Fruit fly (Drosophila melanogaster) whole organism, embryonic: ENCODE data around the gene RabX5.
A peak's percentile ranks its signal among the peaks of the same experiment; 100 is the strongest.

Experiments
- CG10209 ChIP-seq: fragments of 200-800 bp; sonication (Bioruptor generic); optimal IDR thresholded peaks from 3 replicates; lab custom pipeline; 2017; ENCODE audit warnings: missing biosample characterization, mild to moderate bottlenecking, missing genetic modification characterization, missing genetic modification reagents
- CG11560 ChIP-seq: fragments of 200-800 bp; sonication (Bioruptor generic); IDR thresholded peaks from 3 replicates; pipeline ENCODE4 v1.3.6; 2022; ENCODE audit warnings: missing biosample characterization, missing genetic modification characterization
- CG13123 ChIP-seq: fragments of 200-800 bp; sonication (Bioruptor generic); optimal IDR thresholded peaks from 2 replicates; lab custom pipeline; 2016; ENCODE audit warnings: missing biosample characterization, missing genetic modification characterization
- CG13424 ChIP-seq: fragments of 200-800 bp; sonication (Bioruptor generic); optimal IDR thresholded peaks from 2 replicates; lab custom pipeline; 2019; ENCODE audit warnings: missing biosample characterization, mild to moderate bottlenecking, missing genetic modification characterization, moderate library complexity
- CG14050 ChIP-seq: fragments of 200-800 bp; sonication (Bioruptor generic); IDR thresholded peaks from 3 replicates; pipeline ENCODE4 v1.3.6; 2022; ENCODE audit warnings: missing biosample characterization, missing genetic modification characterization
- CG14860 ChIP-seq: fragments of 200-800 bp; sonication (Bioruptor generic); IDR thresholded peaks from 3 replicates; pipeline ENCODE4 v1.3.6; 2022; ENCODE audit warnings: missing biosample characterization, missing genetic modification characterization; ENCODE audit not compliant: partially characterized antibody
- CG1647 ChIP-seq: fragments of 200-800 bp; sonication (Bioruptor generic); optimal IDR thresholded peaks from 3 replicates; lab custom pipeline; 2016; ENCODE audit warnings: missing biosample characterization, missing genetic modification characterization
- CG18599 ChIP-seq: fragments of 200-800 bp; sonication (Bioruptor generic); optimal IDR thresholded peaks from 3 replicates; lab custom pipeline; 2017; ENCODE audit warnings: missing biosample characterization, missing genetic modification characterization, mild to moderate bottlenecking, moderate library complexity, missing genetic modification reagents
- CG2202 ChIP-seq: fragments of 200-800 bp; sonication (Bioruptor generic); optimal IDR thresholded peaks from 2 replicates; lab custom pipeline; 2018; ENCODE audit warnings: missing biosample characterization, mild to moderate bottlenecking, missing genetic modification characterization
- CG30020 ChIP-seq: fragments of 200-800 bp; optimal IDR thresholded peaks from 2 replicates; lab custom pipeline; 2019; ENCODE audit warnings: missing biosample characterization, mild to moderate bottlenecking, missing genetic modification characterization, moderate library complexity
- CG3847 ChIP-seq: fragments of 200-800 bp; sonication (Bioruptor generic); IDR thresholded peaks from 2 replicates; pipeline ENCODE4 v1.3.6; 2022; ENCODE audit warnings: missing biosample characterization, missing genetic modification characterization
- CG7556 ChIP-seq: fragments of 200-800 bp; sonication (Bioruptor generic); optimal IDR thresholded peaks from 2 replicates; lab custom pipeline; 2017; ENCODE audit warnings: missing biosample characterization, mild to moderate bottlenecking, missing genetic modification characterization
- CG7786 ChIP-seq: fragments of 200-800 bp; sonication (Bioruptor generic); optimal IDR thresholded peaks from 2 replicates; lab custom pipeline; 2016; ENCODE audit warnings: missing biosample characterization, missing genetic modification characterization
- Camta ChIP-seq: fragments of 200-800 bp; sonication (Bioruptor generic); optimal IDR thresholded peaks from 2 replicates; lab custom pipeline; 2016; ENCODE audit warnings: missing biosample characterization, missing genetic modification characterization
- Dad ChIP-seq: fragments of 200-800 bp; sonication (Bioruptor generic); optimal IDR thresholded peaks from 3 replicates; lab custom pipeline; 2016; ENCODE audit warnings: missing biosample characterization, missing genetic modification characterization
- Dfd ChIP-seq, 2 experiments: fragments of >200 bp; optimal IDR thresholded peaks; 2 replicates each; lab custom pipeline; 2017; ENCODE audit warnings: missing biosample characterization in 2 of 2, missing genetic modification characterization in 2 of 2
- Fer2 ChIP-seq: fragments of 200-800 bp; sonication (Bioruptor generic); optimal IDR thresholded peaks from 2 replicates; lab custom pipeline; 2018; ENCODE audit warnings: missing biosample characterization, mild to moderate bottlenecking, missing genetic modification characterization, moderate library complexity
- HLH4C ChIP-seq: fragments of 200-800 bp; sonication (Bioruptor generic); IDR thresholded peaks from 3 replicates; pipeline ENCODE4 v1.3.6; 2022; ENCODE audit warnings: missing biosample characterization, missing genetic modification characterization; ENCODE audit not compliant: partially characterized antibody
- HLH54F ChIP-seq: fragments of 200-800 bp; sonication (Bioruptor generic); optimal IDR thresholded peaks from 3 replicates; lab custom pipeline; 2016; ENCODE audit warnings: missing biosample characterization, missing genetic modification characterization
- NC2β ChIP-seq: fragments of 200-800 bp; sonication (Bioruptor generic); optimal IDR thresholded peaks from 2 replicates; lab custom pipeline; 2016; ENCODE audit warnings: missing biosample characterization, missing genetic modification characterization
- Neu2 ChIP-seq: fragments of 200-800 bp; sonication (Bioruptor generic); optimal IDR thresholded peaks from 3 replicates; lab custom pipeline; 2016; ENCODE audit warnings: missing biosample characterization, missing genetic modification characterization, borderline replicate concordance
- NfI ChIP-seq: fragments of 200-800 bp; sonication (Bioruptor generic); optimal IDR thresholded peaks from 3 replicates; lab custom pipeline; 2018; ENCODE audit warnings: missing biosample characterization, mild to moderate bottlenecking, missing genetic modification characterization, moderate library complexity
- Opbp ChIP-seq: fragments of 200-800 bp; sonication (Bioruptor generic); IDR thresholded peaks from 3 replicates; pipeline ENCODE4 v1.3.6; 2022; ENCODE audit warnings: missing biosample characterization, missing genetic modification characterization; ENCODE audit not compliant: partially characterized antibody
- Scr ChIP-seq: fragments of 200-800 bp; sonication (Bioruptor generic); IDR thresholded peaks from 2 replicates; pipeline ENCODE4 v1.3.6; 2022; ENCODE audit warnings: missing biosample characterization, missing genetic modification characterization; ENCODE audit not compliant: partially characterized antibody
- Ssrp ChIP-seq: fragments of 200-800 bp; sonication (Bioruptor generic); optimal IDR thresholded peaks from 2 replicates; lab custom pipeline; 2018; ENCODE audit warnings: missing biosample characterization, mild to moderate bottlenecking, missing genetic modification characterization, moderate library complexity
- Trl ChIP-seq, 3 experiments: fragments of >200 bp in 2 of 3; fragments of 200-800 bp in 1 of 3; sonication (Bioruptor generic) in 1 of 3; optimal IDR thresholded peaks; 2 replicates in 1 of 3; 3 replicates in 2 of 3; lab custom pipeline; 2016 to 2017; ENCODE audit warnings: missing biosample characterization in 1 of 3, missing genetic modification characterization in 1 of 3
- Usf ChIP-seq: fragments of 200-800 bp; sonication (Bioruptor generic); optimal IDR thresholded peaks from 2 replicates; lab custom pipeline; 2017; ENCODE audit warnings: missing genotype, missing biosample characterization, missing genetic modification characterization
- az2 ChIP-seq: fragments of 200-800 bp; sonication (Bioruptor generic); optimal IDR thresholded peaks from 3 replicates; lab custom pipeline; 2016; ENCODE audit warnings: missing biosample characterization, missing genetic modification characterization
- bcd ChIP-seq: fragments of 200-800 bp; sonication (Bioruptor generic); optimal IDR thresholded peaks from 2 replicates; lab custom pipeline; 2017; ENCODE audit warnings: missing biosample characterization, mild to moderate bottlenecking, missing genetic modification characterization
- bowl ChIP-seq: fragments of 200-800 bp; sonication (Bioruptor generic); IDR thresholded peaks from 2 replicates; pipeline ENCODE4 v1.3.6; 2022; ENCODE audit warnings: missing biosample characterization, missing genetic modification characterization
- cad ChIP-seq: fragments of >200 bp; optimal IDR thresholded peaks from 2 replicates; lab custom pipeline; 2017; ENCODE audit warnings: missing biosample characterization, missing genetic modification characterization
- cato ChIP-seq: fragments of 200-800 bp; sonication (Bioruptor generic); optimal IDR thresholded peaks from 2 replicates; lab custom pipeline; 2016; ENCODE audit warnings: missing biosample characterization, missing genetic modification characterization, borderline replicate concordance
- chif ChIP-seq, 2 experiments: fragments of 200-800 bp; sonication (Bioruptor generic); optimal IDR thresholded peaks; 3 replicates each; lab custom pipeline; 2016; ENCODE audit warnings: missing biosample characterization in 2 of 2, missing genetic modification characterization in 2 of 2
- disco-r ChIP-seq: fragments of 200-800 bp; sonication (Bioruptor generic); optimal IDR thresholded peaks from 2 replicates; lab custom pipeline; 2016; ENCODE audit warnings: missing biosample characterization, missing genetic modification characterization
- ewg ChIP-seq: fragments of 200-800 bp; sonication (Bioruptor generic); optimal IDR thresholded peaks from 3 replicates; lab custom pipeline; 2017; ENCODE audit warnings: mild to moderate bottlenecking, missing biosample characterization, missing genetic modification reagents, missing genetic modification characterization
- eyg ChIP-seq: fragments of 200-800 bp; sonication (Bioruptor generic); optimal IDR thresholded peaks from 3 replicates; lab custom pipeline; 2016; ENCODE audit warnings: missing biosample characterization, missing genetic modification characterization
- fd3F ChIP-seq: fragments of 200-800 bp; sonication (Bioruptor generic); optimal IDR thresholded peaks from 2 replicates; lab custom pipeline; 2018; ENCODE audit warnings: missing biosample characterization, mild to moderate bottlenecking, missing genetic modification characterization, moderate library complexity
- grn ChIP-seq: fragments of 200-800 bp; sonication (Bioruptor generic); optimal IDR thresholded peaks from 3 replicates; lab custom pipeline; 2017; ENCODE audit warnings: missing biosample characterization, missing genetic modification characterization
- gro ChIP-seq: fragments of 200-800 bp; sonication (Bioruptor generic); optimal IDR thresholded peaks from 2 replicates; lab custom pipeline; 2016; ENCODE audit warnings: missing biosample characterization, missing genetic modification characterization
- klu ChIP-seq: fragments of 200-800 bp; sonication (Bioruptor generic); IDR thresholded peaks from 2 replicates; pipeline ENCODE4 v1.3.6; 2022; ENCODE audit warnings: missing biosample characterization, missing genetic modification characterization
- lola ChIP-seq, 3 experiments: fragments of >200 bp in 2 of 3; fragments of 200-800 bp in 1 of 3; sonication (Bioruptor generic) in 1 of 3; optimal IDR thresholded peaks; 2 replicates each; lab custom pipeline; 2017 to 2019; ENCODE audit warnings: missing biosample characterization in 3 of 3, missing genetic modification characterization in 3 of 3, mild to moderate bottlenecking in 1 of 3, moderate library complexity in 1 of 3
- nerfin-1 ChIP-seq: fragments of 200-800 bp; sonication (Bioruptor generic); optimal IDR thresholded peaks from 3 replicates; lab custom pipeline; 2019; ENCODE audit warnings: missing biosample characterization, mild to moderate bottlenecking, missing genetic modification characterization, moderate library complexity
- oc ChIP-seq: fragments of 200-800 bp; sonication (Bioruptor generic); optimal IDR thresholded peaks from 2 replicates; lab custom pipeline; 2018; ENCODE audit warnings: missing biosample characterization, mild to moderate bottlenecking, missing genetic modification characterization, moderate library complexity
- slbo ChIP-seq: fragments of 200-800 bp; sonication (Bioruptor generic); IDR thresholded peaks from 2 replicates; pipeline ENCODE4 v1.3.6; 2022; ENCODE audit warnings: missing biosample characterization, missing genetic modification characterization
- sqz ChIP-seq: fragments of 200-800 bp; sonication (Bioruptor generic); optimal IDR thresholded peaks from 3 replicates; lab custom pipeline; 2018; ENCODE audit warnings: missing biosample characterization, mild to moderate bottlenecking, missing genetic modification characterization
- tin ChIP-seq: fragments of 200-800 bp; sonication (Bioruptor generic); optimal IDR thresholded peaks from 3 replicates; lab custom pipeline; 2016; ENCODE audit warnings: missing biosample characterization, missing genetic modification characterization
- tll ChIP-seq, 2 experiments: fragments of 200-800 bp in 1 of 2; fragments of >200 bp in 1 of 2; sonication (Bioruptor generic) in 1 of 2; optimal IDR thresholded peaks; 2 replicates each; lab custom pipeline; 2017 to 2019; ENCODE audit warnings: missing biosample characterization in 2 of 2, missing genetic modification characterization in 2 of 2, mild to moderate bottlenecking in 1 of 2, moderate library complexity in 1 of 2
- zf30C ChIP-seq: fragments of 200-800 bp; sonication (Bioruptor generic); optimal IDR thresholded peaks from 3 replicates; lab custom pipeline; 2018; ENCODE audit warnings: missing biosample characterization, mild to moderate bottlenecking, missing genetic modification characterization

Gene RabX5

DNA sequence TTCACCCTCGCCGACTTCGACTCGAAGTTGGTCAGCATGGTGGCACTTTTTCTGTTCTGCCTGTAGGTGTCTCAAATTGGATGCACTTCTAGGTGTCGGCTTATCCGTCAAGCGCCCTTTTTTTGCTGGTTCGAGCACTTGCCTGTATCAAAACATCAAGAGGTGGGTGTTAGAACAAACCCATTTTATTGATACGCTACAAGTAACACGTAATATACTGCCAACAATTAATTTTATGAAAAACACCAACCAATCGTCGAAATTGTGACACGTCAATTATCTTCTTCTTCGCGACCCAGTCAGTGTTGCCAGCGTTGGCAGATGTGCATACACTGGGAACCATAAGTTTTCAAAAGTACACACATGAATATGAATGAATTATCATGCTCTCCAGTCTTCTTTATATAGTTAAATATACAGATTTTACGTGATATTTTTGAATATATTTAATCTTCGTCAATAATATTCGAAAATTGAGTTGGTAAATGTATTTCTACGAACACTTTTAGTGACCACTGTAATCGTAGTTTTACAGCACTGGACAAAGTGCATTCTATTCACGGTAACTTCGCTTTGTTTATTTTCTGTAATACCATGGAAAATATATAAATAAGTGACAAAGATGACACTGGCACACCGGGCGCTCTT is 24.9 kb downstream of the RabX5 start, which contains the start of the genes alphaCOP and CG13919 (continued):
- TF ChIP-seq CG13424 (tag; lab: Kevin White, UChicago): peak; percentile 97
- TF ChIP-seq klu (GFP tag; lab: Robert Waterston, UW): peak; percentile 89
- no peak for TF ChIP-seq Trl (optimal IDR thresholded peaks at IDR 0.05; lab: Kevin White, UChicago)
- TF ChIP-seq Trl (GFP tag; optimal IDR thresholded peaks at IDR 0.05; lab: Kevin White, UChicago): peak; percentile 92
- peak; percentile 94 for TF ChIP-seq CG7556 (GFP tag; lab: Kevin White, UChicago)
- peak; percentile 96 for TF ChIP-seq CG10209 (GFP tag; lab: Kevin White, UChicago)
- TF ChIP-seq bowl (GFP tag; lab: Robert Waterston, UW): peak; percentile 94
- peak; percentile 89 for TF ChIP-seq Fer2 (tag; lab: Kevin White, UChicago)
- peak; percentile 88 for TF ChIP-seq NC2β
- no peak for TF ChIP-seq Scr (GFP tag; lab: Robert Waterston, UW)
- TF ChIP-seq tll (GFP tag; optimal IDR thresholded peaks at IDR 0.05; lab: Kevin White, UChicago): peak in 1 of 2 experiments; percentile 62
- peak; percentile 96 for TF ChIP-seq NfI (GFP tag; lab: Kevin White, UChicago)
- peak; percentile 93 for TF ChIP-seq tin (GFP tag; lab: Kevin White, UChicago)
- peak; percentile 93 for TF ChIP-seq Camta
- peak; percentile 89 for TF ChIP-seq Usf (GFP tag; lab: Kevin White, UChicago)
- TF ChIP-seq CG7786 (GFP tag; lab: Kevin White, UChicago): peak; percentile 87
- peak; percentile 94 for TF ChIP-seq CG13123 (GFP tag; lab: Kevin White, UChicago)
- peak; percentile 93 for TF ChIP-seq CG18599 (GFP tag; lab: Kevin White, UChicago)
- peak; percentile 94 for TF ChIP-seq cato (GFP tag; lab: Kevin White, UChicago)
- TF ChIP-seq Dad (GFP tag; lab: Kevin White, UChicago): peak; percentile 84
- TF ChIP-seq cad: no peak
- TF ChIP-seq HLH54F (GFP tag; lab: Kevin White, UChicago): peak; percentile 93
- no peak for TF ChIP-seq zf30C (GFP tag; lab: Kevin White, UChicago)
- peak; percentile 97 for TF ChIP-seq oc (tag; lab: Kevin White, UChicago)
- TF ChIP-seq CG1647 (GFP tag; lab: Kevin White, UChicago): peak; percentile 96
- peak; percentile 97 for TF ChIP-seq CG14050 (GFP tag; lab: Robert Waterston, UW)
- peak; percentile 86 for TF ChIP-seq gro (GFP tag; lab: Kevin White, UChicago)
- peak; percentile 95 for TF ChIP-seq CG2202
- TF ChIP-seq HLH4C (GFP tag; lab: Robert Waterston, UW): no peak
- TF ChIP-seq disco-r (GFP tag; lab: Kevin White, UChicago): peak; percentile 83
- TF ChIP-seq ewg: peak; percentile 92
- TF ChIP-seq az2 (GFP tag; lab: Kevin White, UChicago): peak; percentile 98
- peak; percentile 96 for TF ChIP-seq Ssrp
- TF ChIP-seq grn: peak; percentile 85
- no peak for TF ChIP-seq Dfd (GFP tag; optimal IDR thresholded peaks at IDR 0.05; lab: Kevin White, UChicago)
- peak; percentile 87 for TF ChIP-seq CG11560 (tag; lab: Robert Waterston, UW)
- peak; percentile 93 for TF ChIP-seq nerfin-1 (tag; lab: Kevin White, UChicago)
- TF ChIP-seq CG30020 (tag; lab: Kevin White, UChicago): peak; percentile 86
- peak; percentile 83 for TF ChIP-seq eyg (GFP tag; lab: Kevin White, UChicago)
- peak; percentile 91 to 96 for TF ChIP-seq chif (GFP tag; optimal IDR thresholded peaks at IDR 0.05; lab: Kevin White, UChicago)
- TF ChIP-seq Neu2: peak; percentile 57
- TF ChIP-seq CG3847 (GFP tag; lab: Robert Waterston, UW): peak; percentile 98
- TF ChIP-seq sqz (GFP tag; lab: Kevin White, UChicago): no peak
- peak; percentile 99 for TF ChIP-seq slbo (GFP tag; lab: Robert Waterston, UW)
- no peak for TF ChIP-seq Opbp (GFP tag; lab: Robert Waterston, UW)
- TF ChIP-seq CG14860 (GFP tag; lab: Robert Waterston, UW): no peak
- TF ChIP-seq lola (GFP tag; optimal IDR thresholded peaks at IDR 0.05; lab: Kevin White, UChicago): peak in 1 of 3 experiments; percentile 95
- TF ChIP-seq bcd (GFP tag; lab: Kevin White, UChicago): peak; percentile 96
- TF ChIP-seq fd3F: peak; percentile 97
